Fruit fly (Drosophila melanogaster) whole organism, embryonic: ENCODE results near the gene ast.

Source experiments
- Aef1 ChIP-seq: fragments of 200-800 bp; sonication (Bioruptor generic); IDR thresholded peaks from 3 replicates; pipeline ENCODE4 v1.3.6; 2022; ENCODE audit warnings: missing biosample characterization, missing genetic modification characterization
- Blimp-1 ChIP-seq: fragments of 200-800 bp; sonication (Bioruptor generic); optimal IDR thresholded peaks from 3 replicates; lab custom pipeline; 2018; ENCODE audit warnings: missing biosample characterization, missing genetic modification characterization, mild to moderate bottlenecking, moderate library complexity, missing genetic modification reagents
- CG1024 ChIP-seq: fragments of 200-800 bp; sonication (Bioruptor generic); IDR thresholded peaks from 2 replicates; pipeline ENCODE4 v1.3.6; 2022; ENCODE audit warnings: missing biosample characterization, missing genetic modification characterization
- CG10267 ChIP-seq: fragments of 200-800 bp; sonication (Bioruptor generic); optimal IDR thresholded peaks from 2 replicates; lab custom pipeline; 2018; ENCODE audit warnings: missing biosample characterization, mild to moderate bottlenecking, missing genetic modification characterization, moderate library complexity
- CG10462 ChIP-seq: fragments of 200-800 bp; sonication (Bioruptor generic); optimal IDR thresholded peaks from 2 replicates; lab custom pipeline; 2016; ENCODE audit warnings: missing biosample characterization, missing genetic modification characterization
- CG11398 ChIP-seq: fragments of 200-800 bp; sonication (Bioruptor generic); optimal IDR thresholded peaks from 2 replicates; lab custom pipeline; 2016; ENCODE audit warnings: missing biosample characterization, missing genetic modification characterization
- CG1233 ChIP-seq: fragments of 200-800 bp; sonication (Bioruptor generic); optimal IDR thresholded peaks from 4 replicates; lab custom pipeline; 2018; ENCODE audit warnings: missing biosample characterization, mild to moderate bottlenecking, missing genetic modification characterization
- CG12942 ChIP-seq: fragments of 200-800 bp; sonication (Bioruptor generic); optimal IDR thresholded peaks from 3 replicates; lab custom pipeline; 2016; ENCODE audit warnings: missing biosample characterization, missing genetic modification characterization
- CG13894 ChIP-seq: fragments of 200-800 bp; sonication (Bioruptor generic); optimal IDR thresholded peaks from 3 replicates; lab custom pipeline; 2018; ENCODE audit warnings: missing biosample characterization, mild to moderate bottlenecking, missing genetic modification characterization, moderate library complexity
- CG15479 ChIP-seq: fragments of 200-800 bp; sonication (Bioruptor generic); optimal IDR thresholded peaks from 3 replicates; lab custom pipeline; 2019; ENCODE audit warnings: missing biosample characterization, mild to moderate bottlenecking, missing genetic modification characterization, moderate library complexity
- CG16863 ChIP-seq: fragments of 200-800 bp; sonication (Bioruptor generic); optimal IDR thresholded peaks from 3 replicates; lab custom pipeline; 2016; ENCODE audit warnings: missing biosample characterization, missing genetic modification characterization
- CG1832 ChIP-seq: fragments of 200-800 bp; sonication (Bioruptor generic); optimal IDR thresholded peaks from 2 replicates; lab custom pipeline; 2017; ENCODE audit warnings: missing biosample characterization, mild to moderate bottlenecking, missing genetic modification characterization, inconsistent platforms
- CG3281 ChIP-seq: fragments of 200-800 bp; sonication (Bioruptor generic); optimal IDR thresholded peaks from 3 replicates; lab custom pipeline; 2017; ENCODE audit warnings: missing biosample characterization, mild to moderate bottlenecking, missing genetic modification characterization
- CG3407 ChIP-seq: fragments of 200-800 bp; sonication (Bioruptor generic); optimal IDR thresholded peaks from 2 replicates; lab custom pipeline; 2018; ENCODE audit warnings: missing biosample characterization, mild to moderate bottlenecking, missing genetic modification characterization
- CG4282 ChIP-seq: fragments of 200-800 bp; sonication (Bioruptor generic); optimal IDR thresholded peaks from 2 replicates; lab custom pipeline; 2016; ENCODE audit warnings: missing biosample characterization, missing genetic modification characterization
- CG4360 ChIP-seq: fragments of 200-800 bp; sonication (Bioruptor generic); IDR thresholded peaks from 2 replicates; pipeline ENCODE4 v1.3.6; 2022; ENCODE audit warnings: missing biosample characterization, missing genetic modification characterization
- CG6689 ChIP-seq: fragments of 200-800 bp; sonication (Bioruptor generic); IDR thresholded peaks from 2 replicates; pipeline ENCODE4 v1.3.6; 2022; ENCODE audit warnings: missing biosample characterization, missing genetic modification characterization
- CG6791 ChIP-seq: fragments of 200-800 bp; sonication (Bioruptor generic); IDR thresholded peaks from 3 replicates; pipeline ENCODE4 v1.3.6; 2022; ENCODE audit warnings: missing biosample characterization, missing genetic modification characterization; ENCODE audit not compliant: partially characterized antibody
- CG7786 ChIP-seq: fragments of 200-800 bp; sonication (Bioruptor generic); optimal IDR thresholded peaks from 2 replicates; lab custom pipeline; 2016; ENCODE audit warnings: missing biosample characterization, missing genetic modification characterization
- CG8089 ChIP-seq: fragments of 200-800 bp; sonication (Bioruptor generic); optimal IDR thresholded peaks from 3 replicates; lab custom pipeline; 2016; ENCODE audit warnings: missing biosample characterization, missing genetic modification characterization
- CG8359 ChIP-seq: fragments of 200-800 bp; sonication (Bioruptor generic); optimal IDR thresholded peaks from 2 replicates; lab custom pipeline; 2017; ENCODE audit warnings: missing biosample characterization, mild to moderate bottlenecking, missing genetic modification characterization, borderline replicate concordance
- CG8388 ChIP-seq: fragments of 200-800 bp; sonication (Bioruptor generic); optimal IDR thresholded peaks from 2 replicates; lab custom pipeline; 2019; ENCODE audit warnings: missing biosample characterization, mild to moderate bottlenecking, missing genetic modification characterization, moderate library complexity
- CrebB ChIP-seq: fragments of 200-800 bp; sonication (Bioruptor generic); optimal IDR thresholded peaks from 3 replicates; lab custom pipeline; 2018; ENCODE audit warnings: missing biosample characterization, mild to moderate bottlenecking, missing genetic modification characterization
- Dad ChIP-seq: fragments of 200-800 bp; sonication (Bioruptor generic); optimal IDR thresholded peaks from 3 replicates; lab custom pipeline; 2016; ENCODE audit warnings: missing biosample characterization, missing genetic modification characterization
- Deaf1 ChIP-seq: fragments of 200-800 bp; optimal IDR thresholded peaks from 3 replicates; lab custom pipeline; 2019; ENCODE audit warnings: missing biosample characterization, mild to moderate bottlenecking, missing genetic modification characterization, moderate library complexity
- Dp ChIP-seq: fragments of 200-800 bp; sonication (Bioruptor generic); optimal IDR thresholded peaks from 2 replicates; lab custom pipeline; 2018; ENCODE audit warnings: missing biosample characterization, mild to moderate bottlenecking, missing genetic modification characterization, moderate library complexity
- HLH54F ChIP-seq: fragments of 200-800 bp; sonication (Bioruptor generic); optimal IDR thresholded peaks from 3 replicates; lab custom pipeline; 2016; ENCODE audit warnings: missing biosample characterization, missing genetic modification characterization
- Hmx ChIP-seq: fragments of 200-800 bp; sonication (Bioruptor generic); optimal IDR thresholded peaks from 2 replicates; lab custom pipeline; 2016; ENCODE audit warnings: missing biosample characterization, missing genetic modification characterization
- Max ChIP-seq: fragments of 200-800 bp; sonication (Bioruptor generic); optimal IDR thresholded peaks from 2 replicates; lab custom pipeline; 2016; ENCODE audit warnings: missing biosample characterization, mild to moderate bottlenecking, missing genetic modification characterization
- Nf-YA ChIP-seq: fragments of 200-800 bp; sonication (Bioruptor generic); IDR thresholded peaks from 2 replicates; pipeline ENCODE4 v1.3.6; 2022; ENCODE audit warnings: missing biosample characterization, missing genetic modification characterization
- Poxn ChIP-seq: fragments of 200-800 bp; sonication (Bioruptor generic); IDR thresholded peaks from 2 replicates; pipeline ENCODE4 v1.3.6; 2022; ENCODE audit warnings: missing biosample characterization, missing genetic modification characterization
- TFAM ChIP-seq: fragments of 200-800 bp; sonication (Bioruptor generic); optimal IDR thresholded peaks from 2 replicates; lab custom pipeline; 2017; ENCODE audit warnings: missing biosample characterization, missing genetic modification characterization, inconsistent platforms
- ash1 ChIP-seq: fragments of 200-800 bp; sonication (Bioruptor generic); optimal IDR thresholded peaks from 2 replicates; lab custom pipeline; 2018; ENCODE audit warnings: missing biosample characterization, mild to moderate bottlenecking, missing genetic modification characterization
- btn ChIP-seq: fragments of 200-800 bp; sonication (Bioruptor generic); optimal IDR thresholded peaks from 2 replicates; lab custom pipeline; 2016; ENCODE audit warnings: missing biosample characterization, missing genetic modification characterization
- cwo ChIP-seq: fragments of 200-800 bp; sonication (Bioruptor generic); optimal IDR thresholded peaks from 3 replicates; lab custom pipeline; 2017; ENCODE audit warnings: missing biosample characterization, missing genetic modification characterization, mild to moderate bottlenecking, moderate library complexity, missing genetic modification reagents
- da ChIP-seq: fragments of 200-800 bp; sonication (Bioruptor generic); optimal IDR thresholded peaks from 2 replicates; lab custom pipeline; 2016; ENCODE audit warnings: missing biosample characterization, missing genetic modification characterization
- fd102C ChIP-seq: fragments of 200-800 bp; sonication (Bioruptor generic); optimal IDR thresholded peaks from 2 replicates; lab custom pipeline; 2018; ENCODE audit warnings: missing biosample characterization, mild to moderate bottlenecking, missing genetic modification characterization, moderate library complexity
- fu2 ChIP-seq: fragments of 200-800 bp; sonication (Bioruptor generic); optimal IDR thresholded peaks from 2 replicates; lab custom pipeline; 2016; ENCODE audit warnings: missing biosample characterization, missing genetic modification characterization
- gsb-n ChIP-seq: fragments of 200-800 bp; sonication (Bioruptor generic); optimal IDR thresholded peaks from 3 replicates; lab custom pipeline; 2018; ENCODE audit warnings: missing biosample characterization, mild to moderate bottlenecking, missing genetic modification characterization
- insv ChIP-seq, 2 experiments: fragments of 200-800 bp; sonication (Bioruptor generic); optimal IDR thresholded peaks; 3 replicates each; lab custom pipeline; 2016 to 2018; ENCODE audit warnings: missing biosample characterization in 2 of 2, missing genetic modification characterization in 2 of 2
- mirr ChIP-seq: fragments of 200-800 bp; sonication (Bioruptor generic); optimal IDR thresholded peaks from 3 replicates; lab custom pipeline; 2018; ENCODE audit warnings: missing biosample characterization, mild to moderate bottlenecking, missing genetic modification characterization
- onecut ChIP-seq: fragments of 200-800 bp; sonication (Bioruptor generic); IDR thresholded peaks from 2 replicates; pipeline ENCODE4 v1.3.6; 2022; ENCODE audit warnings: missing biosample characterization, missing genetic modification characterization
- org-1 ChIP-seq: fragments of 200-800 bp; sonication (Bioruptor generic); optimal IDR thresholded peaks from 2 replicates; lab custom pipeline; 2017; ENCODE audit warnings: missing biosample characterization, missing genetic modification characterization
- phol ChIP-seq: fragments of 200-800 bp; sonication (Bioruptor generic); optimal IDR thresholded peaks from 3 replicates; lab custom pipeline; 2018; ENCODE audit warnings: missing biosample characterization, mild to moderate bottlenecking, missing genetic modification characterization, moderate library complexity
- pros ChIP-seq: fragments of 200-800 bp; sonication (Bioruptor generic); optimal IDR thresholded peaks from 3 replicates; lab custom pipeline; 2019; ENCODE audit warnings: missing biosample characterization, mild to moderate bottlenecking, missing genetic modification characterization, moderate library complexity
- psq ChIP-seq: fragments of 200-800 bp; sonication (Bioruptor generic); optimal IDR thresholded peaks from 2 replicates; lab custom pipeline; 2017; ENCODE audit warnings: missing biosample characterization, missing genetic modification characterization
- shn ChIP-seq: fragments of 200-800 bp; sonication (Bioruptor generic); optimal IDR thresholded peaks from 3 replicates; lab custom pipeline; 2016; ENCODE audit warnings: missing biosample characterization, missing genetic modification characterization
- so ChIP-seq: fragments of 200-800 bp; sonication (Bioruptor generic); IDR thresholded peaks from 3 replicates; pipeline ENCODE4 v1.3.6; 2022; ENCODE audit warnings: missing biosample characterization, missing genetic modification characterization
- tll ChIP-seq, 2 experiments: fragments of 200-800 bp in 1 of 2; fragments of >200 bp in 1 of 2; sonication (Bioruptor generic) in 1 of 2; optimal IDR thresholded peaks; 2 replicates each; lab custom pipeline; 2017 to 2019; ENCODE audit warnings: missing biosample characterization in 2 of 2, missing genetic modification characterization in 2 of 2, mild to moderate bottlenecking in 1 of 2, moderate library complexity in 1 of 2
- toy ChIP-seq: fragments of 200-800 bp; sonication (Bioruptor generic); IDR thresholded peaks from 2 replicates; pipeline ENCODE4 v1.3.6; 2022; ENCODE audit warnings: missing biosample characterization, missing genetic modification characterization
- tx ChIP-seq: fragments of 200-800 bp; sonication (Bioruptor generic); optimal IDR thresholded peaks from 2 replicates; lab custom pipeline; 2016; ENCODE audit warnings: missing biosample characterization, missing genetic modification characterization

Gene ast

dm6 chr2L:1075753-1076152 lies 2.0 kb upstream of the ast start (continued):
- peak; percentile 93 for TF ChIP-seq btn (GFP tag; lab: Kevin White, UChicago)
- TF ChIP-seq CG8388 (GFP tag; lab: Kevin White, UChicago) = peak; percentile 90
- TF ChIP-seq CG12942 (GFP tag; lab: Kevin White, UChicago) = peak; percentile 91
- TF ChIP-seq ash1 (GFP tag; lab: Kevin White, UChicago) = no peak
- peak; percentile 90 for TF ChIP-seq org-1
- peak; percentile 26 for TF ChIP-seq pros (GFP tag; lab: Kevin White, UChicago)
- TF ChIP-seq CG8359 (GFP tag; lab: Kevin White, UChicago) = peak; percentile 76
- peak; percentile 92 for TF ChIP-seq CG16863 (GFP tag; lab: Kevin White, UChicago)
- peak; percentile 74 for TF ChIP-seq fu2
- no peak for TF ChIP-seq tll (GFP tag; optimal IDR thresholded peaks at IDR 0.05; lab: Kevin White, UChicago)
- no peak for TF ChIP-seq CG6791 (GFP tag; lab: Robert Waterston, UW)
- peak; percentile 86 for TF ChIP-seq CG11398 (GFP tag; lab: Kevin White, UChicago)
- TF ChIP-seq CrebB (tag; lab: Kevin White, UChicago) = peak; percentile 84
- TF ChIP-seq cwo (GFP tag; lab: Kevin White, UChicago) = peak; percentile 55
- peak; percentile 89 for TF ChIP-seq Aef1
- peak; percentile 32 for TF ChIP-seq Deaf1
- peak; percentile 93 for TF ChIP-seq CG7786 (GFP tag; lab: Kevin White, UChicago)
- TF ChIP-seq tx (GFP tag; lab: Kevin White, UChicago) = peak; percentile 94
- peak; percentile 91 for TF ChIP-seq onecut (GFP tag; lab: Robert Waterston, UW)
- TF ChIP-seq Blimp-1 = peak; percentile 91
- TF ChIP-seq insv (GFP tag; optimal IDR thresholded peaks at IDR 0.05; lab: Kevin White, UChicago) = no peak
- TF ChIP-seq Dad (GFP tag; lab: Kevin White, UChicago) = peak; percentile 92
- TF ChIP-seq Max = peak; percentile 78
- peak; percentile 93 for TF ChIP-seq CG1024 (GFP tag; lab: Robert Waterston, UW)
- peak; percentile 78 for TF ChIP-seq CG4282 (GFP tag; lab: Kevin White, UChicago)
- peak; percentile 78 for TF ChIP-seq Nf-YA (GFP tag; lab: Robert Waterston, UW)
- peak; percentile 91; the same call in 2 of the 3 replicates for TF ChIP-seq so (GFP tag; lab: Robert Waterston, UW)
- peak; percentile 84 for TF ChIP-seq psq (GFP tag; lab: Kevin White, UChicago)
- TF ChIP-seq Hmx = no peak
- TF ChIP-seq gsb-n = peak; percentile 89
- peak; percentile 67 for TF ChIP-seq CG4360 (GFP tag; lab: Robert Waterston, UW)
- TF ChIP-seq shn = peak; percentile 93
- peak; percentile 84 for TF ChIP-seq CG10267 (tag; lab: Kevin White, UChicago)
- TF ChIP-seq mirr (GFP tag; lab: Kevin White, UChicago) = no peak
- no peak for TF ChIP-seq CG13894 (tag; lab: Kevin White, UChicago)
- TF ChIP-seq CG6689 (GFP tag; lab: Robert Waterston, UW) = peak; percentile 94
- TF ChIP-seq Poxn = no peak
- peak; percentile 92 for TF ChIP-seq fd102C
- TF ChIP-seq TFAM (GFP tag; lab: Kevin White, UChicago) = no peak
- TF ChIP-seq HLH54F (GFP tag; lab: Kevin White, UChicago) = peak; percentile 87
- TF ChIP-seq CG1233 (GFP tag; lab: Kevin White, UChicago) = peak; percentile 81
- no peak for TF ChIP-seq Dp (GFP tag; lab: Kevin White, UChicago)
- TF ChIP-seq CG3281 (GFP tag; lab: Kevin White, UChicago) = peak; percentile 51
- no peak for TF ChIP-seq CG1832 (GFP tag; lab: Kevin White, UChicago)
- TF ChIP-seq phol = peak; percentile 92
- peak; percentile 96 for TF ChIP-seq CG8089 (GFP tag; lab: Kevin White, UChicago)
- TF ChIP-seq da (GFP tag; lab: Kevin White, UChicago) = peak; percentile 88
- TF ChIP-seq CG10462 (GFP tag; lab: Kevin White, UChicago) = peak; percentile 89
- TF ChIP-seq toy = peak; percentile 65; the same call in 1 of the 2 replicates
- TF ChIP-seq CG3407 (GFP tag; lab: Kevin White, UChicago) = peak; percentile 92
- no peak for TF ChIP-seq CG15479 (GFP tag; lab: Kevin White, UChicago)
